Fruit fly (Drosophila melanogaster): ENCODE measurements around the gene alpha4GT1.
A peak's percentile ranks its signal among the peaks of the same experiment; 100 is the strongest.

Gene alpha4GT1

dm6 chr2L:2987681-2988381 is 35.1 kb downstream of the alpha4GT1 start, which contains the start of the genes Chd1 and Bem46 (continued):
- TF ChIP-seq Opbp (GFP tag; IDR thresholded peaks at IDR 0.05; ENCODE audit: partially characterized antibody): no peak; the same call in 2 of the 3 replicates
- TF ChIP-seq Gug (GFP tag; IDR thresholded peaks at IDR 0.05): peak; percentile 85
- peak; percentile 90 for TF ChIP-seq CG9727 (GFP tag; optimal IDR thresholded peaks at IDR 0.05)
- TF ChIP-seq gem (tag; optimal IDR thresholded peaks at IDR 0.05): peak; percentile 94
- peak; percentile 64 for TF ChIP-seq org-1 (GFP tag; optimal IDR thresholded peaks at IDR 0.05)
- peak; percentile 37 for TF ChIP-seq crc (GFP tag; optimal IDR thresholded peaks at IDR 0.05)
- no peak for TF ChIP-seq odd (GFP tag; optimal IDR thresholded peaks at IDR 0.05)
- peak; percentile 88 for TF ChIP-seq CG8924 (tag; optimal IDR thresholded peaks at IDR 0.05)
- 0 out of 4 replicates have a peak, but pooled peaks have one; percentile 58 for TF ChIP-seq Dll (GFP tag; IDR thresholded peaks at IDR 0.05; ENCODE audit: partially characterized antibody)
- TF ChIP-seq CG42726 (GFP tag; IDR thresholded peaks at IDR 0.05; ENCODE audit: partially characterized antibody): no peak
- TF ChIP-seq CG3065 (GFP tag; optimal IDR thresholded peaks at IDR 0.05): peak; percentile 61
- peak; percentile 50 for TF ChIP-seq CG6683 (GFP tag; optimal IDR thresholded peaks at IDR 0.05)
- TF ChIP-seq grau (tag; optimal IDR thresholded peaks at IDR 0.05): peak; percentile 99
- TF ChIP-seq CG17361 (GFP tag; IDR thresholded peaks at IDR 0.05): peak; percentile 96
- no peak for TF ChIP-seq lab (GFP tag; optimal IDR thresholded peaks at IDR 0.05)
- peak; percentile 91 for TF ChIP-seq Ptx1 (GFP tag; IDR thresholded peaks at IDR 0.05)
- peak; percentile 84 for TF ChIP-seq vvl (GFP tag; IDR thresholded peaks at IDR 0.05)
- TF ChIP-seq CG6272 (GFP tag; IDR thresholded peaks at IDR 0.05): peak; percentile 81
- TF ChIP-seq lov (optimal IDR thresholded peaks at IDR 0.05): no peak
- TF ChIP-seq lov (GFP tag; IDR thresholded peaks at IDR 0.05): 0 out of 3 replicates have a peak, but pooled peaks have one; percentile 18
- peak; percentile 54 for TF ChIP-seq CG17912 (GFP tag; optimal IDR thresholded peaks at IDR 0.05)
- TF ChIP-seq yki (optimal IDR thresholded peaks at IDR 0.05): no peak
- TF ChIP-seq fru (optimal IDR thresholded peaks at IDR 0.05): no peak
- TF ChIP-seq CG9609 (GFP tag; optimal IDR thresholded peaks at IDR 0.05): peak; percentile 63
- peak; percentile 79 to 82 for TF ChIP-seq Pdp1 (GFP tag; optimal IDR thresholded peaks at IDR 0.05)
- TF ChIP-seq nom (GFP tag; optimal IDR thresholded peaks at IDR 0.05): peak; percentile 32
- no peak for TF ChIP-seq z (GFP tag; IDR thresholded peaks at IDR 0.05)
- peak; percentile 65 for TF ChIP-seq Rx (GFP tag; IDR thresholded peaks at IDR 0.05)
- no peak for TF ChIP-seq NC2α (GFP tag; optimal IDR thresholded peaks at IDR 0.05)
- TF ChIP-seq ken (GFP tag; IDR thresholded peaks at IDR 0.05): peak; percentile 83
- TF ChIP-seq CG6765 (GFP tag; optimal IDR thresholded peaks at IDR 0.05): peak; percentile 54
- TF ChIP-seq br (optimal IDR thresholded peaks at IDR 0.05): no peak
- TF ChIP-seq zen2 (GFP tag; IDR thresholded peaks at IDR 0.05; ENCODE audit: partially characterized antibody): 0 out of 3 replicates have a peak, but pooled peaks have one; percentile 27
- TF ChIP-seq CG12219 (GFP tag; optimal IDR thresholded peaks at IDR 0.05): no peak
- TF ChIP-seq CG10959 (GFP tag; IDR thresholded peaks at IDR 0.05): 0 out of 2 replicates have a peak, but pooled peaks have one; percentile 33
- TF ChIP-seq CG1529 (GFP tag; optimal IDR thresholded peaks at IDR 0.05): no peak
- peak; percentile 77 for TF ChIP-seq cato (GFP tag; optimal IDR thresholded peaks at IDR 0.05; ENCODE audit: borderline replicate concordance)
- TF ChIP-seq fd102C (GFP tag; optimal IDR thresholded peaks at IDR 0.05): no peak
- peak; percentile 88 for TF ChIP-seq CG1602 (GFP tag; optimal IDR thresholded peaks at IDR 0.05)
- no peak for TF ChIP-seq hth (optimal IDR thresholded peaks at IDR 0.05)
- TF ChIP-seq BEAF-32 (GFP tag; optimal IDR thresholded peaks at IDR 0.05): peak; percentile 75
- TF ChIP-seq tin (GFP tag; optimal IDR thresholded peaks at IDR 0.05): peak; percentile 87
- no peak for TF ChIP-seq tio (GFP tag; optimal IDR thresholded peaks at IDR 0.05)
- TF ChIP-seq CG11398 (GFP tag; optimal IDR thresholded peaks at IDR 0.05): no peak
- no peak for TF ChIP-seq tap (tag; optimal IDR thresholded peaks at IDR 0.05)
- peak; percentile 72 for TF ChIP-seq CG1603 (tag; optimal IDR thresholded peaks at IDR 0.05)
- peak; percentile 24 for TF ChIP-seq her (GFP tag; optimal IDR thresholded peaks at IDR 0.05)
- peak; percentile 86 for TF ChIP-seq dmrt11E (tag; optimal IDR thresholded peaks at IDR 0.05)
- peak; percentile 54; the same call in 1 of the 2 replicates for TF ChIP-seq CG32767 (GFP tag; IDR thresholded peaks at IDR 0.05)
- peak; percentile 88 for TF ChIP-seq CG18619 (GFP tag; optimal IDR thresholded peaks at IDR 0.05)

All from whole organism, embryonic.